Worm (Caenorhabditis elegans) whole organism, L3 larva: Measurements from ENCODE around the gene sft-1.
A peak's percentile ranks its signal among the peaks of the same experiment; 100 is the strongest.

Experiments used
- R02D3.7 ChIP-seq: fragments of 150-350 bp; optimal IDR thresholded peaks from 2 replicates; lab custom pipeline; 2014; ENCODE audit warnings: missing biosample characterization, missing genetic modification characterization
- ZK546.5 ChIP-seq: sonication (generic microtip); optimal IDR thresholded peaks from 2 replicates; lab custom pipeline; 2017; ENCODE audit warnings: missing biosample characterization, missing genetic modification characterization
- aly-2 ChIP-seq: fragments of 150-350 bp; optimal IDR thresholded peaks from 2 replicates; lab custom pipeline; 2014; ENCODE audit warnings: missing biosample characterization, missing genetic modification characterization
- ama-1 ChIP-seq: fragments of 150-350 bp; optimal IDR thresholded peaks from 2 replicates; lab custom pipeline; 2018
- ceh-16 ChIP-seq: sonication (generic microtip); optimal IDR thresholded peaks from 2 replicates; lab custom pipeline; 2017; ENCODE audit warnings: missing biosample characterization, missing genetic modification characterization
- ceh-28 ChIP-seq: fragments of 150-350 bp; optimal IDR thresholded peaks from 2 replicates; lab custom pipeline; 2014; ENCODE audit warnings: missing biosample characterization, missing genetic modification reagents, missing genetic modification characterization
- ceh-82 ChIP-seq: fragments of 150-350 bp; optimal IDR thresholded peaks from 2 replicates; lab custom pipeline; 2014; ENCODE audit warnings: missing biosample characterization, missing genetic modification characterization
- ceh-9 ChIP-seq: sonication (generic microtip); optimal IDR thresholded peaks from 2 replicates; lab custom pipeline; 2018; ENCODE audit warnings: missing biosample characterization, missing genetic modification characterization
- daf-12 ChIP-seq: fragments of 150-350 bp; optimal IDR thresholded peaks from 2 replicates; lab custom pipeline; 2014; ENCODE audit warnings: missing biosample characterization, missing genetic modification reagents, missing genetic modification characterization
- egl-5 ChIP-seq: fragments of 150-350 bp; optimal IDR thresholded peaks from 2 replicates; lab custom pipeline; 2017; ENCODE audit warnings: missing biosample characterization, missing genetic modification reagents, missing genetic modification characterization, inconsistent platforms
- elt-1 ChIP-seq: fragments of 150-350 bp; optimal IDR thresholded peaks from 2 replicates; lab custom pipeline; 2014; ENCODE audit warnings: missing biosample characterization, missing genetic modification characterization
- elt-2 ChIP-seq: sonication (generic microtip); optimal IDR thresholded peaks from 2 replicates; lab custom pipeline; 2016; ENCODE audit warnings: missing genetic modification reagents, mild to moderate bottlenecking, missing genetic modification characterization, missing compliant biosample characterization
- elt-3 ChIP-seq, 3 experiments: fragments of 150-350 bp in 1 of 3; sonication (generic microtip) in 2 of 3; optimal IDR thresholded peaks; 2 replicates in 2 of 3; 4 replicates in 1 of 3; lab custom pipeline; 2014 to 2017; ENCODE audit warnings: missing biosample characterization in 3 of 3, missing genetic modification characterization in 3 of 3
- eor-1 ChIP-seq, 2 experiments: fragments of 150-350 bp; optimal IDR thresholded peaks; 2 replicates each; lab custom pipeline; 2014 to 2018; ENCODE audit warnings: missing biosample characterization in 2 of 2, missing genetic modification characterization in 2 of 2
- fkh-10 ChIP-seq: sonication (generic microtip); optimal IDR thresholded peaks from 2 replicates; lab custom pipeline; 2017; ENCODE audit warnings: missing biosample characterization, missing genetic modification reagents, missing genetic modification characterization
- fos-1 ChIP-seq: fragments of 150-350 bp; optimal IDR thresholded peaks from 2 replicates; lab custom pipeline; 2014; ENCODE audit warnings: missing biosample characterization, missing genetic modification characterization
- hmg-11 ChIP-seq: sonication (generic microtip); optimal IDR thresholded peaks from 2 replicates; lab custom pipeline; 2016; ENCODE audit warnings: missing genetic modification characterization, missing compliant biosample characterization
- jun-1 ChIP-seq: fragments of 150-350 bp; optimal IDR thresholded peaks from 2 replicates; lab custom pipeline; 2014; ENCODE audit warnings: missing biosample characterization, missing genetic modification reagents, missing genetic modification characterization
- lin-15B ChIP-seq: fragments of 150-350 bp; optimal IDR thresholded peaks from 2 replicates; lab custom pipeline; 2014; ENCODE audit warnings: missing biosample characterization, missing genetic modification characterization
- lin-39 ChIP-seq: fragments of 150-350 bp; optimal IDR thresholded peaks from 2 replicates; lab custom pipeline; 2018; ENCODE audit warnings: missing biosample characterization, missing genetic modification reagents, missing genetic modification characterization
- lsy-12 ChIP-seq: sonication (generic microtip); optimal IDR thresholded peaks from 2 replicates; lab custom pipeline; 2016; ENCODE audit warnings: mild to moderate bottlenecking, missing genetic modification characterization, missing compliant biosample characterization
- mdl-1 ChIP-seq: fragments of 150-350 bp; optimal IDR thresholded peaks from 2 replicates; lab custom pipeline; 2014; ENCODE audit warnings: missing biosample characterization, missing genetic modification characterization
- mml-1 ChIP-seq: fragments of 150-350 bp; sonication (generic microtip); optimal IDR thresholded peaks from 3 replicates; lab custom pipeline; 2014; ENCODE audit warnings: missing biosample characterization, missing genetic modification characterization
- nfya-1 ChIP-seq: sonication (generic microtip); optimal IDR thresholded peaks from 2 replicates; lab custom pipeline; 2017; ENCODE audit warnings: missing genetic modification characterization, mild to moderate bottlenecking, missing compliant biosample characterization, antibody characterized with exemption, moderate library complexity; ENCODE audit not compliant: insufficient read depth
- nhr-11 ChIP-seq: fragments of 150-350 bp; optimal IDR thresholded peaks from 2 replicates; lab custom pipeline; 2014; ENCODE audit warnings: missing biosample characterization, missing genetic modification characterization
- nhr-12 ChIP-seq: fragments of 150-350 bp; optimal IDR thresholded peaks from 2 replicates; lab custom pipeline; 2014; ENCODE audit warnings: missing biosample characterization, missing genetic modification characterization
- nhr-23 ChIP-seq: fragments of 150-350 bp; optimal IDR thresholded peaks from 2 replicates; lab custom pipeline; 2014; ENCODE audit warnings: missing biosample characterization, missing genetic modification reagents, missing genetic modification characterization
- nhr-237 ChIP-seq: fragments of 150-350 bp; optimal IDR thresholded peaks from 2 replicates; lab custom pipeline; 2014; ENCODE audit warnings: missing biosample characterization, missing genetic modification characterization
- nhr-25 ChIP-seq: sonication (generic microtip); optimal IDR thresholded peaks from 2 replicates; lab custom pipeline; 2017; ENCODE audit warnings: missing biosample characterization, missing genetic modification characterization
- nhr-28 ChIP-seq: fragments of 150-350 bp; optimal IDR thresholded peaks from 2 replicates; lab custom pipeline; 2014; ENCODE audit warnings: missing biosample characterization, missing genetic modification characterization
- nhr-43 ChIP-seq: sonication (generic microtip); optimal IDR thresholded peaks from 2 replicates; lab custom pipeline; 2016; ENCODE audit warnings: mild to moderate bottlenecking, missing genetic modification characterization, missing compliant biosample characterization; ENCODE audit not compliant: poor library complexity, severe bottlenecking
- nhr-67 ChIP-seq: fragments of 150-350 bp; optimal IDR thresholded peaks from 2 replicates; lab custom pipeline; 2014; ENCODE audit warnings: missing biosample characterization, missing genetic modification characterization
- nhr-77 ChIP-seq: fragments of 150-350 bp; optimal IDR thresholded peaks from 2 replicates; lab custom pipeline; 2014; ENCODE audit warnings: missing biosample characterization, missing genetic modification characterization
- pha-4 ChIP-seq: fragments of 150-350 bp; optimal IDR thresholded peaks from 2 replicates; lab custom pipeline; 2014; ENCODE audit warnings: missing biosample characterization, missing genetic modification reagents, missing genetic modification characterization
- pqm-1 ChIP-seq: fragments of 150-350 bp; optimal IDR thresholded peaks from 2 replicates; lab custom pipeline; 2017; ENCODE audit warnings: missing biosample characterization, missing genetic modification characterization, inconsistent platforms
- sea-2 ChIP-seq: fragments of 150-350 bp; sonication (generic microtip); optimal IDR thresholded peaks from 4 replicates; lab custom pipeline; 2014; ENCODE audit warnings: missing biosample characterization, missing genetic modification reagents, missing genetic modification characterization
- skn-1 ChIP-seq: fragments of 150-350 bp; optimal IDR thresholded peaks from 2 replicates; lab custom pipeline; 2014; ENCODE audit warnings: missing biosample characterization, missing genetic modification characterization
- snpc-4 ChIP-seq: fragments of 150-350 bp; optimal IDR thresholded peaks from 2 replicates; lab custom pipeline; 2014; ENCODE audit warnings: missing biosample characterization, missing genetic modification characterization
- tbx-2 ChIP-seq: sonication (generic microtip); optimal IDR thresholded peaks from 2 replicates; lab custom pipeline; 2016; ENCODE audit warnings: mild to moderate bottlenecking, missing genetic modification characterization, missing compliant biosample characterization
- unc-39 ChIP-seq: sonication (generic microtip); optimal IDR thresholded peaks from 4 replicates; lab custom pipeline; 2017; ENCODE audit warnings: missing biosample characterization, missing genetic modification characterization
- unc-62 ChIP-seq: fragments of 150-350 bp; sonication (generic microtip); optimal IDR thresholded peaks from 4 replicates; lab custom pipeline; 2014; ENCODE audit warnings: missing biosample characterization, missing genetic modification reagents, missing genetic modification characterization
- zag-1 ChIP-seq: fragments of 150-350 bp; optimal IDR thresholded peaks from 2 replicates; lab custom pipeline; 2014; ENCODE audit warnings: missing biosample characterization, missing genetic modification characterization
- ztf-11 ChIP-seq: fragments of 150-350 bp; optimal IDR thresholded peaks from 2 replicates; lab custom pipeline; 2014; ENCODE audit warnings: missing biosample characterization, missing genetic modification characterization
- ztf-4 ChIP-seq: fragments of 150-350 bp; optimal IDR thresholded peaks from 2 replicates; lab custom pipeline; 2014; ENCODE audit warnings: missing biosample characterization, missing genetic modification characterization

The sft-1 gene

ce11 chrIII:3086471-3086870, at the start of gene sft-1:
TSS of gene sft-1 (plus strand) at chrIII:3086671.
- TF ChIP-seq nfya-1 (peak; percentile 34), elt-1 (no peak), ceh-9 (tag; lab: Kevin White, UChicago) (no peak), skn-1 (tag; lab: Kevin White, UChicago) (no peak), lin-15B (tag; lab: Kevin White, UChicago) (no peak), snpc-4 (no peak), pha-4 (tag; lab: Kevin White, UChicago) (no peak)

- TF ChIP-seq ceh-28 (no peak), skn-1 (tag; lab: Kevin White, UChicago) (no peak), nfya-1 (peak; percentile 73), lsy-12 (no peak), nhr-237 (no peak), ztf-4 (tag; lab: Kevin White, UChicago) (no peak), pha-4 (tag; lab: Kevin White, UChicago) (peak; percentile 64), tbx-2 (tag; lab: Kevin White, UChicago) (peak; percentile 1), nhr-77 (no peak), snpc-4 (no peak), eor-1 (tag; optimal IDR thresholded peaks at IDR 0.05; lab: Kevin White, UChicago) (no peak), zag-1 (no peak), egl-5 (tag; lab: Kevin White, UChicago) (no peak), nhr-25 (tag; lab: Kevin White, UChicago) (peak; percentile 54), unc-62 (GFP tag; lab: Kevin White, UChicago) (no peak), nhr-11 (tag; lab: Kevin White, UChicago) (no peak), ceh-82 (tag; lab: Kevin White, UChicago) (no peak), ztf-11 (tag; lab: Kevin White, UChicago) (no peak), nhr-28 (tag; lab: Kevin White, UChicago) (no peak), hmg-11 (tag; lab: Kevin White, UChicago) (peak; percentile 61), nhr-12 (tag; lab: Kevin White, UChicago) (no peak), ceh-9 (tag; lab: Kevin White, UChicago) (no peak), mml-1 (no peak), lin-15B (tag; lab: Kevin White, UChicago) (peak; percentile 60), nhr-67 (tag; lab: Kevin White, UChicago) (no peak), ceh-16 (no peak), sea-2 (GFP tag; lab: Kevin White, UChicago) (no peak), elt-2 (tag; lab: Kevin White, UChicago) (peak; percentile 38), fos-1 (tag; lab: Kevin White, UChicago) (no peak), lin-39 (tag; lab: Kevin White, UChicago) (peak; percentile 86), nhr-23 (tag; lab: Kevin White, UChicago) (peak; percentile 4), elt-1 (peak; percentile 22), mdl-1 (tag; lab: Kevin White, UChicago) (peak; percentile 43), ZK546.5 (tag; lab: Kevin White, UChicago) (no peak), unc-39 (tag; lab: Kevin White, UChicago) (no peak), nhr-43 (tag; lab: Kevin White, UChicago) (no peak), fkh-10 (no peak), R02D3.7 (tag; lab: Kevin White, UChicago) (no peak), daf-12 (tag; lab: Kevin White, UChicago) (no peak), elt-3 (tag; optimal IDR thresholded peaks at IDR 0.05; lab: Kevin White, UChicago) (no peak), pqm-1 (tag; lab: Kevin White, UChicago) (no peak), ama-1 (no peak), jun-1 (tag; lab: Kevin White, UChicago) (peak; percentile 0), aly-2 (no peak)
These were observed 49.1 kb upstream of the sft-1 start for ce11 chrIII:3037346-3037745.
